Fruit fly (Drosophila melanogaster) whole organism, embryonic: Measurements from ENCODE around the gene CG5359.

Source experiments
- Adf1 ChIP-seq: fragments of 200-800 bp; sonication (Bioruptor generic); IDR thresholded peaks from 2 replicates; pipeline ENCODE4 v1.3.6; 2022; ENCODE audit warnings: missing biosample characterization, missing genetic modification characterization
- CG10321 ChIP-seq: fragments of 200-800 bp; sonication (Bioruptor generic); IDR thresholded peaks from 2 replicates; pipeline ENCODE4 v1.3.6; 2022; ENCODE audit warnings: missing biosample characterization, missing genetic modification characterization
- CG10366 ChIP-seq: fragments of 200-800 bp; sonication (Bioruptor generic); IDR thresholded peaks from 2 replicates; pipeline ENCODE4 v1.3.6; 2022; ENCODE audit warnings: missing biosample characterization, missing genetic modification characterization
- CG11093 ChIP-seq: fragments of 200-800 bp; sonication (Bioruptor generic); IDR thresholded peaks from 3 replicates; pipeline ENCODE4 v1.3.6; 2022; ENCODE audit warnings: missing biosample characterization, missing genetic modification characterization
- CG11504 ChIP-seq: fragments of 200-800 bp; sonication (Bioruptor generic); optimal IDR thresholded peaks from 3 replicates; lab custom pipeline; 2019; ENCODE audit warnings: missing biosample characterization, mild to moderate bottlenecking, missing genetic modification characterization, moderate library complexity
- CG11560 ChIP-seq: fragments of 200-800 bp; sonication (Bioruptor generic); IDR thresholded peaks from 3 replicates; pipeline ENCODE4 v1.3.6; 2022; ENCODE audit warnings: missing biosample characterization, missing genetic modification characterization
- CG11695 ChIP-seq: fragments of 200-800 bp; sonication (Bioruptor generic); IDR thresholded peaks from 3 replicates; pipeline ENCODE4 v1.3.6; 2022; ENCODE audit warnings: missing biosample characterization, missing genetic modification characterization
- CG1233 ChIP-seq: fragments of 200-800 bp; sonication (Bioruptor generic); optimal IDR thresholded peaks from 4 replicates; lab custom pipeline; 2018; ENCODE audit warnings: missing biosample characterization, mild to moderate bottlenecking, missing genetic modification characterization
- CG12391 ChIP-seq: fragments of 200-800 bp; sonication (Bioruptor generic); optimal IDR thresholded peaks from 3 replicates; lab custom pipeline; 2018; ENCODE audit warnings: missing biosample characterization, mild to moderate bottlenecking, missing genetic modification characterization, moderate library complexity
- CG17186 ChIP-seq: fragments of 200-800 bp; sonication (Bioruptor generic); optimal IDR thresholded peaks from 3 replicates; lab custom pipeline; 2017; ENCODE audit warnings: missing biosample characterization, missing genetic modification reagents, missing genetic modification characterization
- CG17359 ChIP-seq: fragments of 200-800 bp; sonication (Bioruptor generic); optimal IDR thresholded peaks from 3 replicates; lab custom pipeline; 2018; ENCODE audit warnings: missing biosample characterization, mild to moderate bottlenecking, missing genetic modification characterization, moderate library complexity
- CG30403 ChIP-seq: fragments of 200-800 bp; sonication (Bioruptor generic); optimal IDR thresholded peaks from 3 replicates; lab custom pipeline; 2016; ENCODE audit warnings: missing biosample characterization, missing genetic modification characterization
- CG33557 ChIP-seq: fragments of 200-800 bp; sonication (Bioruptor generic); optimal IDR thresholded peaks from 2 replicates; lab custom pipeline; 2019; ENCODE audit warnings: missing biosample characterization, mild to moderate bottlenecking, missing genetic modification characterization, moderate library complexity
- CG42726 ChIP-seq: fragments of 200-800 bp; sonication (Bioruptor generic); IDR thresholded peaks from 2 replicates; pipeline ENCODE4 v1.3.6; 2022; ENCODE audit warnings: missing biosample characterization, missing genetic modification characterization; ENCODE audit not compliant: partially characterized antibody
- CG4854 ChIP-seq: fragments of 200-800 bp; sonication (Bioruptor generic); optimal IDR thresholded peaks from 2 replicates; lab custom pipeline; 2016; ENCODE audit warnings: missing biosample characterization, missing genetic modification characterization, inconsistent platforms
- CG7786 ChIP-seq: fragments of 200-800 bp; sonication (Bioruptor generic); optimal IDR thresholded peaks from 2 replicates; lab custom pipeline; 2016; ENCODE audit warnings: missing biosample characterization, missing genetic modification characterization
- CG8944 ChIP-seq: fragments of 200-800 bp; sonication (Bioruptor generic); optimal IDR thresholded peaks from 3 replicates; lab custom pipeline; 2016; ENCODE audit warnings: missing biosample characterization, missing genetic modification characterization
- CG9437 ChIP-seq: fragments of 200-800 bp; sonication (Bioruptor generic); optimal IDR thresholded peaks from 2 replicates; lab custom pipeline; 2018; ENCODE audit warnings: missing biosample characterization, mild to moderate bottlenecking, missing genetic modification characterization
- Drgx ChIP-seq: fragments of 200-800 bp; sonication (Bioruptor generic); IDR thresholded peaks from 2 replicates; pipeline ENCODE4 v1.3.6; 2022; ENCODE audit warnings: missing biosample characterization, missing genetic modification characterization
- E2f2 ChIP-seq: fragments of 200-800 bp; sonication (Bioruptor generic); IDR thresholded peaks from 2 replicates; pipeline ENCODE4 v1.3.6; 2022; ENCODE audit warnings: missing biosample characterization, missing genetic modification characterization
- Ets65A ChIP-seq: fragments of 200-800 bp; sonication (Bioruptor generic); peaks from one replicate; lab custom pipeline; 2016; ENCODE audit warnings: missing biosample characterization, missing genetic modification characterization
- Lim3 ChIP-seq: fragments of 200-800 bp; sonication (Bioruptor generic); IDR thresholded peaks from 2 replicates; pipeline ENCODE4 v1.3.6; 2022; ENCODE audit warnings: missing biosample characterization, missing genetic modification characterization
- MBD-R2 ChIP-seq: fragments of 200-800 bp; sonication (Bioruptor generic); IDR thresholded peaks from 2 replicates; pipeline ENCODE4 v1.3.6; 2022; ENCODE audit warnings: missing biosample characterization, missing genetic modification characterization
- Pdp1 ChIP-seq, 2 experiments: fragments of 200-800 bp; sonication (Bioruptor generic); optimal IDR thresholded peaks; 3 replicates each; lab custom pipeline; 2016; ENCODE audit warnings: missing biosample characterization in 2 of 2, missing genetic modification characterization in 2 of 2, mild to moderate bottlenecking in 1 of 2, moderate library complexity in 1 of 2
- Ravus ChIP-seq: fragments of 200-800 bp; sonication (Bioruptor generic); IDR thresholded peaks from 2 replicates; pipeline ENCODE4 v1.3.6; 2022; ENCODE audit warnings: missing biosample characterization, missing genetic modification characterization
- Trl ChIP-seq, 3 experiments: fragments of >200 bp in 2 of 3; fragments of 200-800 bp in 1 of 3; sonication (Bioruptor generic) in 1 of 3; optimal IDR thresholded peaks; 2 replicates in 1 of 3; 3 replicates in 2 of 3; lab custom pipeline; 2016 to 2017; ENCODE audit warnings: missing biosample characterization in 1 of 3, missing genetic modification characterization in 1 of 3
- Xrp1 ChIP-seq: fragments of 200-800 bp; sonication (Bioruptor generic); IDR thresholded peaks from 2 replicates; pipeline ENCODE4 v1.3.6; 2022; ENCODE audit warnings: missing biosample characterization, missing genetic modification characterization
- ash1 ChIP-seq: fragments of 200-800 bp; sonication (Bioruptor generic); optimal IDR thresholded peaks from 2 replicates; lab custom pipeline; 2018; ENCODE audit warnings: missing biosample characterization, mild to moderate bottlenecking, missing genetic modification characterization
- bsh ChIP-seq, 2 experiments: fragments of 200-800 bp; sonication (Bioruptor generic); optimal IDR thresholded peaks; 2 replicates each; lab custom pipeline; 2017 to 2018; ENCODE audit warnings: mild to moderate bottlenecking in 2 of 2, missing biosample characterization in 2 of 2, missing genetic modification characterization in 2 of 2, moderate library complexity in 1 of 2
- chn ChIP-seq: fragments of 200-800 bp; sonication (Bioruptor generic); optimal IDR thresholded peaks from 2 replicates; lab custom pipeline; 2016; ENCODE audit warnings: missing biosample characterization, missing genetic modification characterization
- da ChIP-seq: fragments of 200-800 bp; sonication (Bioruptor generic); optimal IDR thresholded peaks from 2 replicates; lab custom pipeline; 2016; ENCODE audit warnings: missing biosample characterization, missing genetic modification characterization
- danr ChIP-seq: fragments of 200-800 bp; sonication (Bioruptor generic); IDR thresholded peaks from 2 replicates; pipeline ENCODE4 v1.3.6; 2022; ENCODE audit warnings: missing biosample characterization, missing genetic modification characterization
- dati ChIP-seq: fragments of 200-800 bp; sonication (Bioruptor generic); IDR thresholded peaks from 2 replicates; pipeline ENCODE4 v1.3.6; 2022; ENCODE audit warnings: missing biosample characterization, missing genetic modification characterization
- hb ChIP-seq: fragments of 200-800 bp; sonication (Bioruptor generic); IDR thresholded peaks from 3 replicates; pipeline ENCODE4 v1.3.6; 2022; ENCODE audit warnings: missing biosample characterization, missing genetic modification characterization; ENCODE audit not compliant: partially characterized antibody
- kay ChIP-seq: fragments of 200-800 bp; sonication (Bioruptor generic); optimal IDR thresholded peaks from 2 replicates; lab custom pipeline; 2016; ENCODE audit warnings: missing biosample characterization, missing genetic modification characterization
- lbe ChIP-seq: fragments of 200-800 bp; sonication (Bioruptor generic); optimal IDR thresholded peaks from 2 replicates; lab custom pipeline; 2016; ENCODE audit warnings: missing biosample characterization, mild to moderate bottlenecking, missing genetic modification characterization
- nom ChIP-seq: fragments of 200-800 bp; sonication (Bioruptor generic); optimal IDR thresholded peaks from 2 replicates; lab custom pipeline; 2017; ENCODE audit warnings: missing biosample characterization, missing genetic modification characterization, mild to moderate bottlenecking, moderate library complexity, missing genetic modification reagents
- onecut ChIP-seq: fragments of 200-800 bp; sonication (Bioruptor generic); IDR thresholded peaks from 2 replicates; pipeline ENCODE4 v1.3.6; 2022; ENCODE audit warnings: missing biosample characterization, missing genetic modification characterization
- pan ChIP-seq, 4 experiments: fragments of >200 bp in 3 of 4; fragments of 200-800 bp in 1 of 4; sonication (Bioruptor generic) in 1 of 4; optimal IDR thresholded peaks in 3 of 4; IDR thresholded peaks in 1 of 4; 2 replicates each; pipeline versions ENCODE4 v1.3.6 to Lab custom; 2017 to 2022; ENCODE audit warnings: missing biosample characterization in 2 of 4, missing genetic modification characterization in 2 of 4, mixed read lengths in 1 of 4
- pros ChIP-seq: fragments of 200-800 bp; sonication (Bioruptor generic); optimal IDR thresholded peaks from 3 replicates; lab custom pipeline; 2019; ENCODE audit warnings: missing biosample characterization, mild to moderate bottlenecking, missing genetic modification characterization, moderate library complexity
- sens ChIP-seq: fragments of 200-800 bp; sonication (Bioruptor generic); peaks from one replicate; lab custom pipeline; 2016; ENCODE audit warnings: missing biosample characterization, missing genetic modification characterization
- wor ChIP-seq: fragments of 200-800 bp; sonication (Bioruptor generic); IDR thresholded peaks from 2 replicates; pipeline ENCODE4 v1.3.6; 2022; ENCODE audit warnings: missing biosample characterization, missing genetic modification characterization

Gene CG5359

dm6 chr3R:9963179-9963905 is 37.7 kb downstream of the CG5359 start:
- TF ChIP-seq nom (GFP tag; lab: Kevin White, UChicago) (peak; percentile 85), bsh (GFP tag; optimal IDR thresholded peaks at IDR 0.05; lab: Kevin White, UChicago) (peak in 1 of 2 experiments; percentile 62), Ets65A (GFP tag; lab: Kevin White, UChicago) (peak; percentile 26), pan (optimal IDR thresholded peaks at IDR 0.05; lab: Kevin White, UChicago) (no peak), pan (GFP tag; optimal IDR thresholded peaks at IDR 0.05 in 1 of 2, IDR thresholded peaks at IDR 0.05 in 1 of 2) (no peak)

- TF ChIP-seq CG11504 (tag; lab: Kevin White, UChicago) (peak; percentile 39), dati (GFP tag; lab: Robert Waterston, UW) (no peak), da (GFP tag; lab: Kevin White, UChicago) (no peak), CG8944 (no peak), CG11560 (tag; lab: Robert Waterston, UW) (no peak), CG33557 (GFP tag; lab: Kevin White, UChicago) (no peak), CG10321 (GFP tag; lab: Robert Waterston, UW) (no peak), chn (no peak), Ravus (no peak), Drgx (GFP tag; lab: Robert Waterston, UW) (peak; percentile 91), Pdp1 (GFP tag; optimal IDR thresholded peaks at IDR 0.05; lab: Kevin White, UChicago) (peak in 1 of 2 experiments; percentile 69), CG17186 (GFP tag; lab: Kevin White, UChicago) (no peak), CG11695 (GFP tag; lab: Robert Waterston, UW) (no peak), CG4854 (GFP tag; lab: Kevin White, UChicago) (no peak), lbe (GFP tag; lab: Kevin White, UChicago) (peak; percentile 16), bsh (GFP tag; optimal IDR thresholded peaks at IDR 0.05; lab: Kevin White, UChicago) (peak in 1 of 2 experiments; percentile 90), CG12391 (tag; lab: Kevin White, UChicago) (no peak), CG1233 (GFP tag; lab: Kevin White, UChicago) (no peak)
- TF ChIP-seq, all 482 proteins: peak for 5
Observed at dm6 chr3R:9961163-9962072, 39.7 kb downstream of the CG5359 start.

dm6 chr3R:9959911-9960310 is 41.2 kb downstream of the CG5359 start:
- TF ChIP-seq Trl (optimal IDR thresholded peaks at IDR 0.05; lab: Kevin White, UChicago) (peak; percentile 1 to 26), Trl (GFP tag; optimal IDR thresholded peaks at IDR 0.05; lab: Kevin White, UChicago) (no peak), CG11560 (tag; lab: Robert Waterston, UW) (no peak), CG9437 (GFP tag; lab: Kevin White, UChicago) (no peak), pros (GFP tag; lab: Kevin White, UChicago) (no peak), MBD-R2 (GFP tag; lab: Robert Waterston, UW) (no peak), CG11093 (GFP tag; lab: Robert Waterston, UW) (0 out of 3 replicates have a peak, but pooled peaks have one; percentile 12), onecut (no peak), nom (GFP tag; lab: Kevin White, UChicago) (peak; percentile 5), E2f2 (GFP tag; lab: Robert Waterston, UW) (no peak), CG42726 (GFP tag; lab: Robert Waterston, UW) (no peak)
- TF ChIP-seq, all 482 proteins: peak for 3

- TF ChIP-seq Xrp1 (GFP tag; lab: Robert Waterston, UW): no peak
- no peak for TF ChIP-seq Adf1 (GFP tag; lab: Robert Waterston, UW)
- TF ChIP-seq Lim3 (GFP tag; lab: Robert Waterston, UW): no peak
- no peak for TF ChIP-seq wor
- no peak for TF ChIP-seq CG30403 (GFP tag; lab: Kevin White, UChicago)
- no peak for TF ChIP-seq ash1 (GFP tag; lab: Kevin White, UChicago)
- no peak for TF ChIP-seq CG17359 (tag; lab: Kevin White, UChicago)
- TF ChIP-seq sens: no peak
- TF ChIP-seq CG10366 (GFP tag; lab: Robert Waterston, UW): no peak
- TF ChIP-seq hb (GFP tag; lab: Robert Waterston, UW): no peak
- no peak for TF ChIP-seq danr
- no peak for TF ChIP-seq CG7786 (GFP tag; lab: Kevin White, UChicago)
- no peak for TF ChIP-seq CG11695 (GFP tag; lab: Robert Waterston, UW)
- no peak for TF ChIP-seq kay (GFP tag; lab: Kevin White, UChicago)
Observed at dm6 chr3R:9957202-9957601, 43.9 kb downstream of the CG5359 start.
